Worm (Caenorhabditis elegans) whole organism, L2 larva: ENCODE data around the gene nspc-19.

Experiments
- C34F6.9 ChIP-seq: fragments of 150-350 bp; optimal IDR thresholded peaks from 2 replicates; lab custom pipeline; 2014; ENCODE audit warnings: missing biosample characterization, missing genetic modification characterization
- F13H6.1 ChIP-seq: sonication (generic microtip); optimal IDR thresholded peaks from 2 replicates; lab custom pipeline; 2016; ENCODE audit warnings: missing genetic modification characterization, missing compliant biosample characterization
- R02D3.7 ChIP-seq: fragments of 150-350 bp; optimal IDR thresholded peaks from 2 replicates; lab custom pipeline; 2014; ENCODE audit warnings: missing biosample characterization, missing genetic modification characterization
- Y55F3AM.14 ChIP-seq: fragments of 200-800 bp; sonication (Bioruptor generic); optimal IDR thresholded peaks from 2 replicates; lab custom pipeline; 2018; ENCODE audit warnings: mild to moderate bottlenecking, missing genetic modification characterization, missing compliant biosample characterization
- aly-2 ChIP-seq: fragments of 150-350 bp; optimal IDR thresholded peaks from 2 replicates; lab custom pipeline; 2014; ENCODE audit warnings: missing biosample characterization, missing genetic modification characterization
- ama-1 ChIP-seq: fragments of 150-350 bp; optimal IDR thresholded peaks from 2 replicates; lab custom pipeline; 2018; ENCODE audit warnings: inconsistent platforms
- blmp-1 ChIP-seq: sonication (generic microtip); optimal IDR thresholded peaks from 2 replicates; lab custom pipeline; 2017; ENCODE audit warnings: missing genetic modification characterization, mild to moderate bottlenecking, missing compliant biosample characterization, antibody characterized with exemption, moderate library complexity; ENCODE audit not compliant: insufficient read depth
- ceh-16 ChIP-seq: fragments of 150-350 bp; optimal IDR thresholded peaks from 2 replicates; lab custom pipeline; 2014; ENCODE audit warnings: missing biosample characterization, missing genetic modification characterization
- ceh-82 ChIP-seq: fragments of 150-350 bp; optimal IDR thresholded peaks from 2 replicates; lab custom pipeline; 2014; ENCODE audit warnings: missing biosample characterization, missing genetic modification characterization
- crh-2 ChIP-seq: sonication (generic microtip); optimal IDR thresholded peaks from 2 replicates; lab custom pipeline; 2017; ENCODE audit warnings: missing biosample characterization, missing genetic modification characterization
- dmd-4 ChIP-seq: sonication (generic microtip); optimal IDR thresholded peaks from 2 replicates; lab custom pipeline; 2017; ENCODE audit warnings: missing biosample characterization, missing genetic modification characterization
- egl-27 ChIP-seq: sonication (generic microtip); optimal IDR thresholded peaks from 3 replicates; lab custom pipeline; 2017; ENCODE audit warnings: missing biosample characterization, missing genetic modification reagents, missing genetic modification characterization
- elt-1 ChIP-seq: fragments of 150-350 bp; optimal IDR thresholded peaks from 2 replicates; lab custom pipeline; 2014; ENCODE audit warnings: missing biosample characterization, missing genetic modification characterization
- elt-3 ChIP-seq: sonication (generic microtip); optimal IDR thresholded peaks from 2 replicates; lab custom pipeline; 2017; ENCODE audit warnings: missing biosample characterization, missing genetic modification characterization
- fos-1 ChIP-seq: fragments of 150-350 bp; optimal IDR thresholded peaks from 2 replicates; lab custom pipeline; 2014; ENCODE audit warnings: missing biosample characterization, missing genetic modification characterization
- gmeb-1 ChIP-seq: fragments of 150-350 bp; optimal IDR thresholded peaks from 2 replicates; lab custom pipeline; 2014; ENCODE audit warnings: missing biosample characterization, missing genetic modification characterization
- lin-11 ChIP-seq: fragments of 150-350 bp; sonication (generic microtip); optimal IDR thresholded peaks from 2 replicates; lab custom pipeline; 2014; ENCODE audit warnings: missing biosample characterization, missing genetic modification characterization, inconsistent platforms, mixed read lengths
- lin-13 ChIP-seq: fragments of 150-350 bp; optimal IDR thresholded peaks from 2 replicates; lab custom pipeline; 2014; ENCODE audit warnings: missing biosample characterization, missing genetic modification reagents, missing genetic modification characterization
- lin-39 ChIP-seq: fragments of 150-350 bp; optimal IDR thresholded peaks from 2 replicates; lab custom pipeline; 2014; ENCODE audit warnings: missing biosample characterization, missing genetic modification reagents, missing genetic modification characterization
- lsy-2 ChIP-seq, 2 experiments: fragments of 150-350 bp in 1 of 2; sonication (generic microtip) in 1 of 2; optimal IDR thresholded peaks; 2 replicates each; lab custom pipeline; 2014 to 2017; ENCODE audit warnings: missing biosample characterization in 2 of 2, missing genetic modification characterization in 2 of 2
- mab-5 ChIP-seq: fragments of 150-350 bp; optimal IDR thresholded peaks from 2 replicates; lab custom pipeline; 2014; ENCODE audit warnings: missing biosample characterization, missing genetic modification characterization
- mdl-1 ChIP-seq, 2 experiments: fragments of 150-350 bp in 1 of 2; sonication (generic microtip) in 1 of 2; optimal IDR thresholded peaks; 2 replicates each; lab custom pipeline; 2017; ENCODE audit warnings: missing biosample characterization in 2 of 2, missing genetic modification characterization in 2 of 2
- nhr-10 ChIP-seq: sonication (generic microtip); optimal IDR thresholded peaks from 2 replicates; lab custom pipeline; 2017; ENCODE audit warnings: missing biosample characterization, missing genetic modification characterization
- nhr-129 ChIP-seq: fragments of 150-350 bp; optimal IDR thresholded peaks from 2 replicates; lab custom pipeline; 2014; ENCODE audit warnings: missing biosample characterization, missing genetic modification characterization
- nhr-21 ChIP-seq: fragments of 150-350 bp; optimal IDR thresholded peaks from 2 replicates; lab custom pipeline; 2014; ENCODE audit warnings: missing biosample characterization, missing genetic modification characterization
- nhr-237 ChIP-seq: fragments of 150-350 bp; optimal IDR thresholded peaks from 2 replicates; lab custom pipeline; 2014; ENCODE audit warnings: missing biosample characterization, missing genetic modification characterization
- nhr-25 ChIP-seq: fragments of 150-350 bp; sonication (generic microtip); optimal IDR thresholded peaks from 3 replicates; lab custom pipeline; 2014; ENCODE audit warnings: missing biosample characterization, missing genetic modification characterization
- nhr-6 ChIP-seq: fragments of 150-350 bp; optimal IDR thresholded peaks from 2 replicates; lab custom pipeline; 2014; ENCODE audit warnings: missing biosample characterization, missing genetic modification characterization
- nhr-77 ChIP-seq: fragments of 150-350 bp; optimal IDR thresholded peaks from 2 replicates; lab custom pipeline; 2014; ENCODE audit warnings: missing biosample characterization, missing genetic modification characterization
- peb-1 ChIP-seq: fragments of 150-350 bp; optimal IDR thresholded peaks from 2 replicates; lab custom pipeline; 2014; ENCODE audit warnings: missing biosample characterization, missing genetic modification characterization
- sem-4 ChIP-seq: fragments of 150-350 bp; optimal IDR thresholded peaks from 2 replicates; lab custom pipeline; 2014; ENCODE audit warnings: missing biosample characterization, missing genetic modification reagents, missing genetic modification characterization
- skn-1 ChIP-seq: sonication (generic microtip); optimal IDR thresholded peaks from 2 replicates; lab custom pipeline; 2017; ENCODE audit warnings: missing biosample characterization, missing genetic modification characterization
- sma-3 ChIP-seq: sonication (generic microtip); optimal IDR thresholded peaks from 2 replicates; lab custom pipeline; 2016; ENCODE audit warnings: missing genetic modification reagents, missing genetic modification characterization, missing compliant biosample characterization
- sma-9 ChIP-seq, 2 experiments: fragments of 150-350 bp in 1 of 2; sonication (generic microtip) in 1 of 2; optimal IDR thresholded peaks; 2 replicates each; lab custom pipeline; 2014 to 2016; ENCODE audit warnings: missing genetic modification characterization in 2 of 2, mild to moderate bottlenecking in 1 of 2, missing biosample characterization in 1 of 2, missing compliant biosample characterization in 1 of 2, missing genetic modification reagents in 1 of 2, moderate library complexity in 1 of 2
- unc-39 ChIP-seq: fragments of 150-350 bp; optimal IDR thresholded peaks from 2 replicates; lab custom pipeline; 2014; ENCODE audit warnings: missing biosample characterization, missing genetic modification characterization
- unc-55 ChIP-seq: fragments of 150-350 bp; sonication (generic microtip); optimal IDR thresholded peaks from 3 replicates; lab custom pipeline; 2014; ENCODE audit warnings: missing biosample characterization, missing genetic modification reagents, missing genetic modification characterization
- zag-1 ChIP-seq: fragments of 150-350 bp; optimal IDR thresholded peaks from 2 replicates; lab custom pipeline; 2014; ENCODE audit warnings: missing biosample characterization, missing genetic modification characterization
- ztf-1 ChIP-seq: fragments of 200-800 bp; sonication (Bioruptor generic); conservative IDR thresholded peaks from 2 replicates; pipeline ENCODE4 v1.3.6; 2022; ENCODE audit warnings: missing genetic modification characterization, missing compliant biosample characterization
- ztf-11 ChIP-seq: sonication (generic microtip); optimal IDR thresholded peaks from 2 replicates; lab custom pipeline; 2017; ENCODE audit warnings: missing biosample characterization, missing genetic modification characterization
- ztf-4 ChIP-seq: fragments of 150-350 bp; optimal IDR thresholded peaks from 2 replicates; lab custom pipeline; 2014; ENCODE audit warnings: missing biosample characterization, missing genetic modification characterization

The nspc-19 gene

ce11 chrX:14503282-14503681 is 25.2 kb upstream of the nspc-19 start:
- TF ChIP-seq gmeb-1 (tag; lab: Kevin White, UChicago) (no peak), blmp-1 (tag; lab: Kevin White, UChicago) (peak; percentile 4), lsy-2 (tag; optimal IDR thresholded peaks at IDR 0.05; lab: Kevin White, UChicago) (peak in 1 of 2 experiments; percentile 44), Y55F3AM.14 (GFP tag; lab: Kevin White, UChicago) (no peak), F13H6.1 (tag; lab: Kevin White, UChicago) (peak; percentile 69), nhr-21 (tag; lab: Kevin White, UChicago) (peak; percentile 63), nhr-25 (tag; lab: Kevin White, UChicago) (peak; percentile 33), mdl-1 (tag; optimal IDR thresholded peaks at IDR 0.05; lab: Kevin White, UChicago) (no peak), fos-1 (peak; percentile 20), C34F6.9 (tag; lab: Kevin White, UChicago) (peak; percentile 10), zag-1 (tag; lab: Kevin White, UChicago) (no peak), sma-3 (GFP tag; lab: Kevin White, UChicago) (peak; percentile 63), sma-9 (GFP tag; optimal IDR thresholded peaks at IDR 0.05; lab: Kevin White, UChicago) (peak; percentile 90), sma-9 (tag; optimal IDR thresholded peaks at IDR 0.05; lab: Kevin White, UChicago) (no peak), nhr-129 (tag; lab: Kevin White, UChicago) (peak; percentile 52), sem-4 (tag; lab: Kevin White, UChicago) (peak; percentile 75), mab-5 (peak; percentile 23), nhr-77 (no peak), unc-55 (no peak)

ce11 chrX:14503800-14504550 is 24.5 kb upstream of the nspc-19 start, which contains the start of gene M163.1:
M163.1 (minus strand) TSS chrX:14503824.
- no peak for TF ChIP-seq peb-1 (tag; lab: Kevin White, UChicago)
- peak; percentile 6 for TF ChIP-seq sma-9 (GFP tag; optimal IDR thresholded peaks at IDR 0.05; lab: Kevin White, UChicago)
- TF ChIP-seq sma-9 (tag; optimal IDR thresholded peaks at IDR 0.05; lab: Kevin White, UChicago) = no peak
- no peak for TF ChIP-seq ceh-82 (tag; lab: Kevin White, UChicago)
- TF ChIP-seq F13H6.1 (tag; lab: Kevin White, UChicago) = peak; percentile 27
- TF ChIP-seq ceh-16 (tag; lab: Kevin White, UChicago) = peak; percentile 71
- TF ChIP-seq ama-1 (lab: Kevin White, UChicago) = no peak
- TF ChIP-seq nhr-77 = no peak
- peak; percentile 39 for TF ChIP-seq fos-1

ce11 chrX:14504551-14504902 is 24.0 kb upstream of the nspc-19 start:
- TF ChIP-seq sma-9 (GFP tag; optimal IDR thresholded peaks at IDR 0.05; lab: Kevin White, UChicago) = peak; percentile 60
- no peak for TF ChIP-seq sma-9 (tag; optimal IDR thresholded peaks at IDR 0.05; lab: Kevin White, UChicago)
- peak; percentile 11 for TF ChIP-seq Y55F3AM.14 (GFP tag; lab: Kevin White, UChicago)
- no peak for TF ChIP-seq egl-27 (tag; lab: Kevin White, UChicago)
- no peak for TF ChIP-seq nhr-25 (tag; lab: Kevin White, UChicago)
- TF ChIP-seq lin-11 (tag; lab: Kevin White, UChicago) = no peak
- no peak for TF ChIP-seq unc-39 (tag; lab: Kevin White, UChicago)
- TF ChIP-seq fos-1 = peak; percentile 13

ce11 chrX:14505578-14506353 is 22.7 kb upstream of the nspc-19 start:
- no peak for TF ChIP-seq nhr-10
- no peak for TF ChIP-seq ztf-4 (tag; lab: Kevin White, UChicago)
- TF ChIP-seq nhr-237 = no peak
- TF ChIP-seq dmd-4 (tag; lab: Kevin White, UChicago) = no peak
- peak; percentile 51 for TF ChIP-seq gmeb-1 (tag; lab: Kevin White, UChicago)
- no peak for TF ChIP-seq peb-1 (tag; lab: Kevin White, UChicago)
- TF ChIP-seq ztf-11 (tag; lab: Kevin White, UChicago) = no peak
- TF ChIP-seq lin-11 (tag; lab: Kevin White, UChicago) = no peak
- TF ChIP-seq sma-9 (GFP tag; optimal IDR thresholded peaks at IDR 0.05; lab: Kevin White, UChicago) = peak; percentile 83
- TF ChIP-seq sma-9 (tag; optimal IDR thresholded peaks at IDR 0.05; lab: Kevin White, UChicago) = peak; percentile 5
- peak; percentile 20 for TF ChIP-seq crh-2 (tag; lab: Kevin White, UChicago)
- no peak for TF ChIP-seq elt-1 (tag; lab: Kevin White, UChicago)
- peak; percentile 61 for TF ChIP-seq C34F6.9 (tag; lab: Kevin White, UChicago)
- TF ChIP-seq lsy-2 (tag; optimal IDR thresholded peaks at IDR 0.05; lab: Kevin White, UChicago) = peak in 1 of 2 experiments; percentile 30
- TF ChIP-seq Y55F3AM.14 (GFP tag; lab: Kevin White, UChicago) = no peak
- TF ChIP-seq R02D3.7 (tag; lab: Kevin White, UChicago) = no peak
- no peak for TF ChIP-seq mab-5
- TF ChIP-seq nhr-129 (tag; lab: Kevin White, UChicago) = peak; percentile 66
- TF ChIP-seq F13H6.1 (tag; lab: Kevin White, UChicago) = peak; percentile 84
- TF ChIP-seq aly-2 = no peak
- TF ChIP-seq zag-1 (tag; lab: Kevin White, UChicago) = no peak
- peak; percentile 92 for TF ChIP-seq fos-1
- peak; percentile 44 for TF ChIP-seq blmp-1 (tag; lab: Kevin White, UChicago)
- peak; percentile 43 for TF ChIP-seq egl-27 (tag; lab: Kevin White, UChicago)
- no peak for TF ChIP-seq skn-1 (tag; lab: Kevin White, UChicago)
- no peak for TF ChIP-seq ztf-1 (GFP tag; lab: Robert Waterston, UW)
- peak; percentile 62 for TF ChIP-seq nhr-25 (tag; lab: Kevin White, UChicago)
- TF ChIP-seq lin-39 (tag; lab: Kevin White, UChicago) = no peak
- no peak for TF ChIP-seq nhr-6
- TF ChIP-seq elt-3 (tag; lab: Kevin White, UChicago) = no peak
- TF ChIP-seq nhr-77 = no peak
- TF ChIP-seq lin-13 (GFP tag; lab: Kevin White, UChicago) = no peak
